Fruit fly (Drosophila melanogaster): ENCODE data around the gene CG42502.

dm6 chr2L:18841210-18841609, 30.2 kb upstream of the CG42502 start, which contains the start of gene CG31752:
- TF ChIP-seq Hr96 (GFP tag; optimal IDR thresholded peaks at IDR 0.05) (no peak), bab1 (GFP tag; optimal IDR thresholded peaks at IDR 0.05) (no peak), CG33017 (tag; optimal IDR thresholded peaks at IDR 0.05) (no peak), CG1620 (GFP tag; optimal IDR thresholded peaks at IDR 0.05) (no peak), Mnt (GFP tag; optimal IDR thresholded peaks at IDR 0.05) (no peak), Clk (GFP tag; optimal IDR thresholded peaks at IDR 0.05) (no peak), ovo (GFP tag; optimal IDR thresholded peaks at IDR 0.05) (no peak), tj (GFP tag; optimal IDR thresholded peaks at IDR 0.05) (no peak), CG11617 (GFP tag; optimal IDR thresholded peaks at IDR 0.05) (no peak), CG14711 (tag; optimal IDR thresholded peaks at IDR 0.05) (no peak), kay (GFP tag; ENCODE audit: borderline replicate concordance) (no peak), cic (GFP tag; optimal IDR thresholded peaks at IDR 0.05) (no peak)
